Worm (Caenorhabditis elegans): ENCODE measurements around the gene sax-2.

DNA sequence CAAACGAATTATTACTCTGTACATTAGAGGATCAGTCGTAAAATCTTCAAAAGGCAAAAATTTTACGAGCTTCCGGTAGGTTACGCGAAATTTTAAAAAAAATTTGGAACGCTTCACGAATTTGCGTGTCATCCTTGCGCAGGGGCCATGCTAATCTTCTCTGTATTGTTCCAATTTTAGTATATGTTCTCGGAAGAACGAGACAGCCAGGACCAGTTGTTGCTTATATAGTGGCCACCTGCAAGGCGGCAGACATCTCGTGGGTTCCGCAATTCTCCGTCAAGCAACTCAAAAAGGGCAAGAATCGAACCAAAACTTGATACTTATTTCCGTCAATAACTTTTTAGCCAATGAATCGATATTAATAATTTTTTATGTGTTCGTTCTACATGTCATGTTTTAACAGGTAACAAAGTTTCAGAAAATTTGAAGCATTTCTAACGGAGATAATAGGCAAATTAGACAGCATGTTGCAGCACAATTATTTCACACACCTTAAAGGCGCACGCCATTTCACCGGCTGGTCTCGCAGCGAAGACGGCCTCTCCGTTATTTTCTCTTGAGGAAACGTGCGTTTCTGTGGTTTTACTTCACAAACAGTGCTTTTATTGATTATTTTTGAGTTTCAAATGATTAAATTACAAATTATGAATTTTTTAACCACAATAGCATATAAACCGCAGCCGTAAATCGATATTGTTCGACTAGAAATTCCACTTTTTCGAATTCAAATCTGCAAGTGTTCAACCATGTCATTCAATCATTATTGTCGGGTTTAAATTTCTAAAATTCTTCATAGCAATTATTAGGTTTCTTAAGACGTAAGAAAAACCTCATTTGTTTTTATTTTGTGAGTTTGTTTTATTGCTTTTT, 28.6 kb upstream of the sax-2 start:
- TF ChIP-seq skn-1 (tag; optimal IDR thresholded peaks at IDR 0.05) (peak; percentile 44), lsy-2 (tag; optimal IDR thresholded peaks at IDR 0.05) (peak; percentile 50 to 74), mep-1 (tag; optimal IDR thresholded peaks at IDR 0.05) (peak; percentile 67), mdl-1 (tag; optimal IDR thresholded peaks at IDR 0.05) (peak in 1 of 2 experiments; percentile 51), ama-1 (optimal IDR thresholded peaks at IDR 0.05) (peak; percentile 77), nhr-237 (tag; optimal IDR thresholded peaks at IDR 0.05) (no peak), nhr-12 (tag; optimal IDR thresholded peaks at IDR 0.05) (no peak), elt-3 (tag; optimal IDR thresholded peaks at IDR 0.05) (peak in 5 of 6 experiments; percentile 1 to 41 (median 39)), ztf-11 (tag; optimal IDR thresholded peaks at IDR 0.05) (peak in 1 of 2 experiments; percentile 84), tbx-2 (tag; optimal IDR thresholded peaks at IDR 0.05) (peak; percentile 89), egl-27 (tag; optimal IDR thresholded peaks at IDR 0.05) (no peak), pqm-1 (tag; optimal IDR thresholded peaks at IDR 0.05) (no peak), C04F5.9 (tag; optimal IDR thresholded peaks at IDR 0.05) (peak; percentile 58), ztf-4 (tag; optimal IDR thresholded peaks at IDR 0.05) (peak; percentile 84)

Measured in whole organism, L1 larva.